Fruit fly (Drosophila melanogaster) whole organism, embryonic: Measurements from ENCODE around the gene CG44037.
A peak's percentile ranks its signal among the peaks of the same experiment; 100 is the strongest.

Experiments used
- Atf-2 ChIP-seq: fragments of 200-800 bp; sonication (Bioruptor generic); optimal IDR thresholded peaks from 2 replicates; lab custom pipeline; 2016; ENCODE audit warnings: missing biosample characterization, missing genetic modification characterization
- BEAF-32 ChIP-seq: fragments of 200-800 bp; sonication (Bioruptor generic); optimal IDR thresholded peaks from 3 replicates; lab custom pipeline; 2017; ENCODE audit warnings: missing biosample characterization, missing genetic modification characterization, mild to moderate bottlenecking, moderate library complexity, missing genetic modification reagents
- C15 ChIP-seq: fragments of 200-800 bp; sonication (Bioruptor generic); IDR thresholded peaks from 3 replicates; pipeline ENCODE4 v1.3.6; 2022; ENCODE audit warnings: missing biosample characterization, missing genetic modification characterization
- CG10543 ChIP-seq: fragments of 200-800 bp; sonication (Bioruptor generic); optimal IDR thresholded peaks from 3 replicates; lab custom pipeline; 2017; ENCODE audit warnings: missing biosample characterization, mild to moderate bottlenecking, missing genetic modification characterization, moderate library complexity
- CG10565 ChIP-seq: fragments of 200-800 bp; sonication (Bioruptor generic); optimal IDR thresholded peaks from 3 replicates; lab custom pipeline; 2016; ENCODE audit warnings: missing biosample characterization, mild to moderate bottlenecking, missing genetic modification characterization
- CG10959 ChIP-seq: fragments of 200-800 bp; sonication (Bioruptor generic); IDR thresholded peaks from 2 replicates; pipeline ENCODE4 v1.3.6; 2022; ENCODE audit warnings: missing biosample characterization, missing genetic modification characterization
- CG10979 ChIP-seq: fragments of 200-800 bp; sonication (Bioruptor generic); optimal IDR thresholded peaks from 2 replicates; lab custom pipeline; 2018; ENCODE audit warnings: missing biosample characterization, mild to moderate bottlenecking, missing genetic modification characterization, moderate library complexity
- CG11093 ChIP-seq: fragments of 200-800 bp; sonication (Bioruptor generic); IDR thresholded peaks from 3 replicates; pipeline ENCODE4 v1.3.6; 2022; ENCODE audit warnings: missing biosample characterization, missing genetic modification characterization
- CG12391 ChIP-seq: fragments of 200-800 bp; sonication (Bioruptor generic); optimal IDR thresholded peaks from 3 replicates; lab custom pipeline; 2018; ENCODE audit warnings: missing biosample characterization, mild to moderate bottlenecking, missing genetic modification characterization, moderate library complexity
- CG12769 ChIP-seq: fragments of 200-800 bp; sonication (Bioruptor generic); optimal IDR thresholded peaks from 2 replicates; lab custom pipeline; 2019; ENCODE audit warnings: missing biosample characterization, mild to moderate bottlenecking, missing genetic modification characterization, moderate library complexity
- CG12942 ChIP-seq: fragments of 200-800 bp; sonication (Bioruptor generic); optimal IDR thresholded peaks from 3 replicates; lab custom pipeline; 2016; ENCODE audit warnings: missing biosample characterization, missing genetic modification characterization
- CG13424 ChIP-seq: fragments of 200-800 bp; sonication (Bioruptor generic); optimal IDR thresholded peaks from 2 replicates; lab custom pipeline; 2019; ENCODE audit warnings: missing biosample characterization, mild to moderate bottlenecking, missing genetic modification characterization, moderate library complexity
- CG13624 ChIP-seq: fragments of 200-800 bp; sonication (Bioruptor generic); optimal IDR thresholded peaks from 2 replicates; lab custom pipeline; 2016; ENCODE audit warnings: missing biosample characterization, missing genetic modification characterization
- CG16779 ChIP-seq: fragments of 200-800 bp; sonication (Bioruptor generic); IDR thresholded peaks from 2 replicates; pipeline ENCODE4 v1.3.6; 2022; ENCODE audit warnings: missing biosample characterization, missing genetic modification characterization
- CG2120 ChIP-seq: fragments of 200-800 bp; sonication (Bioruptor generic); optimal IDR thresholded peaks from 3 replicates; lab custom pipeline; 2016; ENCODE audit warnings: missing biosample characterization, missing genetic modification characterization
- CG3838 ChIP-seq: fragments of 200-800 bp; sonication (Bioruptor generic); optimal IDR thresholded peaks from 3 replicates; lab custom pipeline; 2016; ENCODE audit warnings: missing biosample characterization, missing genetic modification characterization
- CG3995 ChIP-seq: fragments of 200-800 bp; sonication (Bioruptor generic); optimal IDR thresholded peaks from 3 replicates; lab custom pipeline; 2016; ENCODE audit warnings: missing biosample characterization, missing genetic modification characterization
- CG5245 ChIP-seq: fragments of 200-800 bp; sonication (Bioruptor generic); optimal IDR thresholded peaks from 3 replicates; lab custom pipeline; 2016; ENCODE audit warnings: missing biosample characterization, missing genetic modification characterization
- CG6813 ChIP-seq: fragments of 200-800 bp; sonication (Bioruptor generic); optimal IDR thresholded peaks from 2 replicates; lab custom pipeline; 2017; ENCODE audit warnings: missing biosample characterization, missing genetic modification characterization, mild to moderate bottlenecking, moderate library complexity, missing genetic modification reagents
- CG6854 ChIP-seq: fragments of 200-800 bp; sonication (Bioruptor generic); optimal IDR thresholded peaks from 3 replicates; lab custom pipeline; 2017; ENCODE audit warnings: missing biosample characterization, mild to moderate bottlenecking, missing genetic modification characterization
- CG7372 ChIP-seq: fragments of 200-800 bp; sonication (Bioruptor generic); IDR thresholded peaks from 2 replicates; pipeline ENCODE4 v1.3.6; 2022; ENCODE audit warnings: missing biosample characterization, missing genetic modification characterization
- CG7839 ChIP-seq: fragments of 200-800 bp; sonication (Bioruptor generic); optimal IDR thresholded peaks from 3 replicates; lab custom pipeline; 2018; ENCODE audit warnings: missing biosample characterization, mild to moderate bottlenecking, missing genetic modification characterization, moderate library complexity
- CG8359 ChIP-seq: fragments of 200-800 bp; sonication (Bioruptor generic); optimal IDR thresholded peaks from 2 replicates; lab custom pipeline; 2017; ENCODE audit warnings: missing biosample characterization, mild to moderate bottlenecking, missing genetic modification characterization, borderline replicate concordance
- CG9609 ChIP-seq: fragments of 200-800 bp; sonication (Bioruptor generic); optimal IDR thresholded peaks from 3 replicates; lab custom pipeline; 2016; ENCODE audit warnings: missing biosample characterization, missing genetic modification characterization
- CG9727 ChIP-seq: fragments of 200-800 bp; sonication (Bioruptor generic); optimal IDR thresholded peaks from 3 replicates; lab custom pipeline; 2017; ENCODE audit warnings: missing biosample characterization, mild to moderate bottlenecking, missing genetic modification characterization
- CHES-1-like ChIP-seq: fragments of 200-800 bp; sonication (Bioruptor generic); optimal IDR thresholded peaks from 2 replicates; lab custom pipeline; 2016; ENCODE audit warnings: missing biosample characterization, missing genetic modification characterization
- ERR ChIP-seq: fragments of 200-800 bp; sonication (Bioruptor generic); optimal IDR thresholded peaks from 2 replicates; lab custom pipeline; 2016; ENCODE audit warnings: missing biosample characterization, missing genetic modification characterization
- Hr39 ChIP-seq: fragments of >200 bp; optimal IDR thresholded peaks from 2 replicates; lab custom pipeline; 2017
- Lhr ChIP-seq: fragments of 200-800 bp; sonication (Bioruptor generic); optimal IDR thresholded peaks from 3 replicates; lab custom pipeline; 2017; ENCODE audit warnings: mild to moderate bottlenecking, missing biosample characterization, missing genetic modification reagents, missing genetic modification characterization
- Lpt ChIP-seq: fragments of >200 bp; optimal IDR thresholded peaks from 2 replicates; lab custom pipeline; 2018; ENCODE audit warnings: missing biosample characterization, missing genetic modification characterization
- Mrtf ChIP-seq: fragments of 200-800 bp; sonication (Bioruptor generic); IDR thresholded peaks from 3 replicates; pipeline ENCODE4 v1.3.6; 2022; ENCODE audit warnings: missing biosample characterization, missing genetic modification characterization
- Rx ChIP-seq: fragments of 200-800 bp; sonication (Bioruptor generic); IDR thresholded peaks from 2 replicates; pipeline ENCODE4 v1.3.6; 2022; ENCODE audit warnings: missing biosample characterization, missing genetic modification characterization
- Vsx1 ChIP-seq: fragments of 200-800 bp; sonication (Bioruptor generic); optimal IDR thresholded peaks from 2 replicates; lab custom pipeline; 2017; ENCODE audit warnings: missing biosample characterization, mild to moderate bottlenecking, missing genetic modification characterization, missing genetic modification reagents
- ab ChIP-seq: fragments of 200-800 bp; sonication (Bioruptor generic); optimal IDR thresholded peaks from 2 replicates; lab custom pipeline; 2016; ENCODE audit warnings: missing biosample characterization, missing genetic modification characterization
- bab2 ChIP-seq: fragments of 200-800 bp; sonication (Bioruptor generic); optimal IDR thresholded peaks from 2 replicates; lab custom pipeline; 2016; ENCODE audit warnings: missing biosample characterization, missing genetic modification characterization
- cad ChIP-seq: fragments of >200 bp; optimal IDR thresholded peaks from 2 replicates; lab custom pipeline; 2017; ENCODE audit warnings: missing biosample characterization, missing genetic modification characterization
- crc ChIP-seq: fragments of 200-800 bp; sonication (Bioruptor generic); optimal IDR thresholded peaks from 2 replicates; lab custom pipeline; 2016; ENCODE audit warnings: missing biosample characterization, missing genetic modification characterization
- dpn ChIP-seq, 2 experiments: fragments of 200-800 bp; sonication (Bioruptor generic); optimal IDR thresholded peaks; 3 replicates each; lab custom pipeline; 2016; ENCODE audit warnings: missing biosample characterization in 2 of 2, missing genetic modification characterization in 2 of 2
- emc ChIP-seq: fragments of 200-800 bp; sonication (Bioruptor generic); optimal IDR thresholded peaks from 2 replicates; lab custom pipeline; 2016; ENCODE audit warnings: missing biosample characterization, missing genetic modification characterization
- exex ChIP-seq: fragments of 200-800 bp; sonication (Bioruptor generic); optimal IDR thresholded peaks from 4 replicates; lab custom pipeline; 2018; ENCODE audit warnings: missing biosample characterization, mild to moderate bottlenecking, missing genetic modification characterization, moderate library complexity
- fd64A ChIP-seq: fragments of 200-800 bp; sonication (Bioruptor generic); optimal IDR thresholded peaks from 3 replicates; lab custom pipeline; 2018; ENCODE audit warnings: missing biosample characterization, mild to moderate bottlenecking, missing genetic modification characterization
- gfzf ChIP-seq: fragments of 200-800 bp; sonication (Bioruptor generic); optimal IDR thresholded peaks from 2 replicates; lab custom pipeline; 2016; ENCODE audit warnings: missing biosample characterization, mild to moderate bottlenecking, missing genetic modification characterization, moderate library complexity
- gsb ChIP-seq: fragments of 200-800 bp; sonication (Bioruptor generic); IDR thresholded peaks from 2 replicates; pipeline ENCODE4 v1.3.6; 2022; ENCODE audit warnings: missing biosample characterization, missing genetic modification characterization
- lmd ChIP-seq: fragments of 200-800 bp; sonication (Bioruptor generic); IDR thresholded peaks from 2 replicates; pipeline ENCODE4 v1.3.6; 2022; ENCODE audit warnings: missing biosample characterization, missing genetic modification characterization
- onecut ChIP-seq: fragments of 200-800 bp; sonication (Bioruptor generic); IDR thresholded peaks from 2 replicates; pipeline ENCODE4 v1.3.6; 2022; ENCODE audit warnings: missing biosample characterization, missing genetic modification characterization
- org-1 ChIP-seq: fragments of 200-800 bp; sonication (Bioruptor generic); optimal IDR thresholded peaks from 2 replicates; lab custom pipeline; 2017; ENCODE audit warnings: missing biosample characterization, missing genetic modification characterization
- pb ChIP-seq: fragments of 200-800 bp; sonication (Bioruptor generic); optimal IDR thresholded peaks from 3 replicates; lab custom pipeline; 2016; ENCODE audit warnings: missing biosample characterization, missing genetic modification characterization
- pros ChIP-seq: fragments of 200-800 bp; sonication (Bioruptor generic); optimal IDR thresholded peaks from 3 replicates; lab custom pipeline; 2019; ENCODE audit warnings: missing biosample characterization, mild to moderate bottlenecking, missing genetic modification characterization, moderate library complexity
- ranshi ChIP-seq: fragments of 200-800 bp; sonication (Bioruptor generic); IDR thresholded peaks from 2 replicates; pipeline ENCODE4 v1.3.6; 2022; ENCODE audit warnings: missing biosample characterization, missing genetic modification characterization
- shn ChIP-seq: fragments of 200-800 bp; sonication (Bioruptor generic); optimal IDR thresholded peaks from 3 replicates; lab custom pipeline; 2016; ENCODE audit warnings: missing biosample characterization, missing genetic modification characterization
- z ChIP-seq: fragments of 200-800 bp; sonication (Bioruptor generic); IDR thresholded peaks from 3 replicates; pipeline ENCODE4 v1.3.6; 2022; ENCODE audit warnings: missing biosample characterization, missing genetic modification characterization

Gene CG44037

DNA sequence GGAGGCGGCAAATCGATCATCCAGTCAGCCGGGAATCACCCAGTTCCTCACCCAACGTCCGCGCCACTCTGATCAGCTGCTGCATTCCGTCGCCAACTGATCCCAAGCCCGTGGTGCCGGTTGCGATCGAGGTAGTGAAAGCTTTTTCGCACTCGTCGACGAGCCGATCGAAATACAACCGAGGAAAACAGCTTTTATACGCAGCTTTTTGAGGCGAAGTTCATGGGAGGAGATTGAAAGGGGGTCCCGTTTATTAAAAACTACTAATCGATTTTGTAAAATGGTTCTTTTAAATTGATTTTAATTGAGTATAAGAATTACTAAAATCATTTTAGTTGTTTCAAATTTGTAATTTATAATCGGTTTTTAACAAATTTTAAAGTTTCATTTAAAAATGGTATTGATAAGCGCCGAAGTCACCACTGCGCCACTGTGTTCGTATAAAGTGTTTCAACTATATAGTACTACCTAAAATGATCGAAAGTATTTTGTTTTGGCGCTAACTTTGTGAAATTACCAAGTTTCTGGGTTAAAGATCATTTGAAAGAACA is 37.1 kb upstream of the CG44037 start, which contains the start of gene CG4860 (continued):
- TF ChIP-seq CG13624 (GFP tag; lab: Kevin White, UChicago) (peak; percentile 87), CG12942 (GFP tag; lab: Kevin White, UChicago) (peak; percentile 80), CG9727 (GFP tag; lab: Kevin White, UChicago) (peak; percentile 79), Hr39 (lab: Kevin White, UChicago) (no peak), emc (GFP tag; lab: Kevin White, UChicago) (peak; percentile 73), Mrtf (GFP tag; lab: Robert Waterston, UW) (peak; percentile 74; the same call in 2 of the 3 replicates), BEAF-32 (GFP tag; lab: Kevin White, UChicago) (peak; percentile 0), CG2120 (GFP tag; lab: Kevin White, UChicago) (peak; percentile 96), gfzf (no peak), ab (GFP tag; lab: Kevin White, UChicago) (peak; percentile 73), pb (peak; percentile 54), Lpt (GFP tag; lab: Kevin White, UChicago) (no peak), pros (GFP tag; lab: Kevin White, UChicago) (no peak), org-1 (GFP tag; lab: Kevin White, UChicago) (peak; percentile 80), CG7372 (GFP tag; lab: Robert Waterston, UW) (peak; percentile 87), CG7839 (tag; lab: Kevin White, UChicago) (peak; percentile 90), fd64A (GFP tag; lab: Kevin White, UChicago) (no peak), CG3838 (GFP tag; lab: Kevin White, UChicago) (peak; percentile 60), cad (GFP tag; lab: Kevin White, UChicago) (no peak), gsb (GFP tag; lab: Robert Waterston, UW) (peak; percentile 78; the same call in 1 of the 2 replicates), Atf-2 (GFP tag; lab: Kevin White, UChicago) (peak; percentile 60), Vsx1 (GFP tag; lab: Kevin White, UChicago) (peak; percentile 76), CG6813 (GFP tag; lab: Kevin White, UChicago) (peak; percentile 52), CG12391 (tag; lab: Kevin White, UChicago) (peak; percentile 89), CG9609 (GFP tag; lab: Kevin White, UChicago) (peak; percentile 82), dpn (GFP tag; optimal IDR thresholded peaks at IDR 0.05; lab: Kevin White, UChicago) (peak; percentile 89 to 92), CG10543 (peak; percentile 82), CG10959 (GFP tag; lab: Robert Waterston, UW) (no peak), CG12769 (peak; percentile 75), CG16779 (GFP tag; lab: Robert Waterston, UW) (peak; percentile 77), Rx (GFP tag; lab: Robert Waterston, UW) (peak; percentile 73), C15 (GFP tag; lab: Robert Waterston, UW) (0 out of 3 replicates have a peak, but pooled peaks have one; percentile 5), ERR (peak; percentile 44), CG13424 (tag; lab: Kevin White, UChicago) (peak; percentile 93), ranshi (GFP tag; lab: Robert Waterston, UW) (peak; percentile 75; the same call in 1 of the 2 replicates), CHES-1-like (GFP tag; lab: Kevin White, UChicago) (peak; percentile 81), CG10565 (GFP tag; lab: Kevin White, UChicago) (peak; percentile 23), lmd (GFP tag; lab: Robert Waterston, UW) (peak; percentile 90), onecut (GFP tag; lab: Robert Waterston, UW) (peak; percentile 64), bab2 (GFP tag; lab: Kevin White, UChicago) (peak; percentile 85), exex (peak; percentile 56), crc (peak; percentile 75), CG11093 (peak; percentile 53; the same call in 1 of the 3 replicates), CG6854 (GFP tag; lab: Kevin White, UChicago) (peak; percentile 62), CG10979 (tag; lab: Kevin White, UChicago) (peak; percentile 76), CG8359 (no peak), shn (GFP tag; lab: Kevin White, UChicago) (peak; percentile 64), CG3995 (GFP tag; lab: Kevin White, UChicago) (peak; percentile 27), CG5245 (peak; percentile 81), Lhr (GFP tag; lab: Kevin White, UChicago) (no peak), z (GFP tag; lab: Robert Waterston, UW) (no peak)
